Worm (Caenorhabditis elegans): ENCODE results near the gene Y39A1A.9.

DNA sequence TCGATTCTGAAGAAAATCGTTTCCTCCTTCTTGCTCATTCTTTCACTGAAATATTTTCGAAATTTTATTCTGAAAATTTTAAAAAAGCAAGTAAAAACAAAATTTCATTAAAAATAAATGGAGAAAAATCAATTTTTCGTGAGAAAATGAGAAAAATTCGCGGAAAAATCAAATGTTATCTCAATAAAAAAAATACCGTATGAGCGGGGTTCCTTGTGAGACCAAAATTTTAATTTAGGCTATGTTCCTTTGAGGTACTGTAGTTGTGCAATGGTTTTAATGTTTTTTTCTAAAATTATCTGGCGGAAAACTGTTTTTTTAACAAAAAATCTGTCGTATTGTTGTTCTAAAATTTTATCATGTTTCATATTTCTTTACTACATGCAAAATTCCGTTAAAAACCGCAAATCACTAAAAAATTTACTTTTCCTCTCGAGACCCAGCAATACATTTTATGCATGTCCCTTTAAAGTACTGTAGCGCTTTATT is 33.1 kb downstream of the Y39A1A.9 start, which contains the start of gene epg-6:
- TF ChIP-seq ztf-11 (tag; optimal IDR thresholded peaks at IDR 0.05) (no peak), blmp-1 (tag; optimal IDR thresholded peaks at IDR 0.05) (no peak), unc-62 (GFP tag; optimal IDR thresholded peaks at IDR 0.05) (no peak), nhr-237 (tag; optimal IDR thresholded peaks at IDR 0.05) (no peak), nhr-12 (tag; optimal IDR thresholded peaks at IDR 0.05) (no peak), nhr-28 (tag; optimal IDR thresholded peaks at IDR 0.05) (no peak), unc-120 (tag; optimal IDR thresholded peaks at IDR 0.05; ENCODE audit: poor library complexity, severe bottlenecking) (no peak), mls-2 (tag; optimal IDR thresholded peaks at IDR 0.05) (no peak), M03D4.4 (tag; optimal IDR thresholded peaks at IDR 0.05) (no peak), unc-39 (tag; optimal IDR thresholded peaks at IDR 0.05) (no peak), snpc-4 (tag; optimal IDR thresholded peaks at IDR 0.05) (no peak), nhr-76 (tag; optimal IDR thresholded peaks at IDR 0.05) (no peak), sptf-1 (tag; optimal IDR thresholded peaks at IDR 0.05) (no peak)
